Worm (Caenorhabditis elegans): ENCODE measurements around the gene F36H5.4.
"Not testable (repeated sequence)": the region's sequence is repeated elsewhere in the genome, so short reads cannot be mapped to it uniquely, and the experiment has no call there.

DNA sequence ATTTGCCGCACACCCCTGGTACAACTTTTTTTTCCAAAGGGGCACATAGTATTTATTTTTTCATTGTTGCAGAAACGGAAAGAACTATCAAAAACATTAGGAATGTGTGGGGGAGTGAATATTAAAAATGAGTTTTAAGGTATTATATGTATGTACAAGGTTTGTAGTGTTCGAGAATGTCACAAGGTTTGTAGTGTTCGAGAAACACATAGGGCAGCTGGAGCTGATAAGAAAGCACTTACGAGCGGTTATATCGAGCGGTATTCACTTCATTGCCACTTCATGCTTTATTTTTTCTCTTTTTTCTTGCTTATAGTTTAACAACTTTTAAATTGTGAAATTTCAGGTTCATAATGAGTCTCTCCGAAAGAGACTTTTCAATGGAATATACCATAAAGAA lies 5.8 kb downstream of the F36H5.4 start:
- TF ChIP-seq snpc-4 (tag; optimal IDR thresholded peaks at IDR 0.05); zag-1 (tag; optimal IDR thresholded peaks at IDR 0.05); unc-62 (GFP tag; optimal IDR thresholded peaks at IDR 0.05); ztf-11 (tag; optimal IDR thresholded peaks at IDR 0.05); unc-39 (tag; optimal IDR thresholded peaks at IDR 0.05); ceh-82 (tag; optimal IDR thresholded peaks at IDR 0.05); nhr-237 (tag; optimal IDR thresholded peaks at IDR 0.05); sem-4 (tag; optimal IDR thresholded peaks at IDR 0.05); F13H6.1 (tag; optimal IDR thresholded peaks at IDR 0.05); ama-1 (optimal IDR thresholded peaks at IDR 0.05); blmp-1 (tag; optimal IDR thresholded peaks at IDR 0.05; ENCODE audit: insufficient read depth): not testable (repeated sequence)

Data from whole organism, L2 larva.